Fruit fly (Drosophila melanogaster): ENCODE results near the gene mtm.

- TF ChIP-seq CG8478 (optimal IDR thresholded peaks at IDR 0.05) (no peak), EcR (GFP tag; optimal IDR thresholded peaks at IDR 0.05) (no peak)
These were observed 12.4 kb downstream of the mtm start, which contains the start of gene CG9107 for dm6 chr2L:6024345-6024907.
